Worm (Caenorhabditis elegans) whole organism, L3 larva: Measurements from ENCODE around the gene ufd-2.

Experiments
- R02D3.7 ChIP-seq: fragments of 150-350 bp; optimal IDR thresholded peaks from 2 replicates; lab custom pipeline; 2014; ENCODE audit warnings: missing biosample characterization, missing genetic modification characterization
- aly-2 ChIP-seq: fragments of 150-350 bp; optimal IDR thresholded peaks from 2 replicates; lab custom pipeline; 2014; ENCODE audit warnings: missing biosample characterization, missing genetic modification characterization
- ceh-82 ChIP-seq: fragments of 150-350 bp; optimal IDR thresholded peaks from 2 replicates; lab custom pipeline; 2014; ENCODE audit warnings: missing biosample characterization, missing genetic modification characterization
- ceh-9 ChIP-seq: sonication (generic microtip); optimal IDR thresholded peaks from 2 replicates; lab custom pipeline; 2018; ENCODE audit warnings: missing biosample characterization, missing genetic modification characterization
- elt-2 ChIP-seq: sonication (generic microtip); optimal IDR thresholded peaks from 2 replicates; lab custom pipeline; 2016; ENCODE audit warnings: missing genetic modification reagents, mild to moderate bottlenecking, missing genetic modification characterization, missing compliant biosample characterization
- eor-1 ChIP-seq, 2 experiments: fragments of 150-350 bp; optimal IDR thresholded peaks; 2 replicates each; lab custom pipeline; 2014 to 2018; ENCODE audit warnings: missing biosample characterization in 2 of 2, missing genetic modification characterization in 2 of 2
- jun-1 ChIP-seq: fragments of 150-350 bp; optimal IDR thresholded peaks from 2 replicates; lab custom pipeline; 2014; ENCODE audit warnings: missing biosample characterization, missing genetic modification reagents, missing genetic modification characterization
- lin-15B ChIP-seq: fragments of 150-350 bp; optimal IDR thresholded peaks from 2 replicates; lab custom pipeline; 2014; ENCODE audit warnings: missing biosample characterization, missing genetic modification characterization
- lsy-12 ChIP-seq: sonication (generic microtip); optimal IDR thresholded peaks from 2 replicates; lab custom pipeline; 2016; ENCODE audit warnings: mild to moderate bottlenecking, missing genetic modification characterization, missing compliant biosample characterization
- nhr-25 ChIP-seq: sonication (generic microtip); optimal IDR thresholded peaks from 2 replicates; lab custom pipeline; 2017; ENCODE audit warnings: missing biosample characterization, missing genetic modification characterization
- nhr-28 ChIP-seq: fragments of 150-350 bp; optimal IDR thresholded peaks from 2 replicates; lab custom pipeline; 2014; ENCODE audit warnings: missing biosample characterization, missing genetic modification characterization
- nhr-76 ChIP-seq: fragments of 150-350 bp; sonication (generic microtip); optimal IDR thresholded peaks from 5 replicates; lab custom pipeline; 2014; ENCODE audit warnings: missing biosample characterization, missing genetic modification characterization
- snpc-4 ChIP-seq: fragments of 150-350 bp; optimal IDR thresholded peaks from 2 replicates; lab custom pipeline; 2014; ENCODE audit warnings: missing biosample characterization, missing genetic modification characterization
- ztf-4 ChIP-seq: fragments of 150-350 bp; optimal IDR thresholded peaks from 2 replicates; lab custom pipeline; 2014; ENCODE audit warnings: missing biosample characterization, missing genetic modification characterization

- TF ChIP-seq R02D3.7 (tag; lab: Kevin White, UChicago) (no peak), nhr-76 (no peak), nhr-28 (no peak), lin-15B (no peak), ceh-9 (tag; lab: Kevin White, UChicago) (no peak), ztf-4 (tag; lab: Kevin White, UChicago) (no peak), ceh-82 (tag; lab: Kevin White, UChicago) (no peak), jun-1 (tag; lab: Kevin White, UChicago) (peak; percentile 83), snpc-4 (tag; lab: Kevin White, UChicago) (no peak), aly-2 (tag; lab: Kevin White, UChicago) (no peak), lsy-12 (tag; lab: Kevin White, UChicago) (peak; percentile 77), nhr-25 (peak; percentile 93), elt-2 (tag; lab: Kevin White, UChicago) (peak; percentile 89), eor-1 (tag; optimal IDR thresholded peaks at IDR 0.05; lab: Kevin White, UChicago) (no peak)
These were observed 45.8 kb upstream of the ufd-2 start for ce11 chrII:8016761-8017160.
